Worm (Caenorhabditis elegans) whole organism, L4 larva: ENCODE results near the gene sco-1.

Experiments used
- F10B5.3 ChIP-seq: sonication (generic microtip); optimal IDR thresholded peaks from 2 replicates; lab custom pipeline; 2016; ENCODE audit warnings: mild to moderate bottlenecking, missing genetic modification characterization, missing compliant biosample characterization
- F49E8.2 ChIP-seq: sonication (generic microtip); optimal IDR thresholded peaks from 2 replicates; lab custom pipeline; 2016; ENCODE audit warnings: missing compliant biosample characterization, mild to moderate bottlenecking, missing genetic modification characterization, borderline replicate concordance
- T20F7.1 ChIP-seq: fragments of 200-800 bp; sonication (Bioruptor generic); optimal IDR thresholded peaks from 2 replicates; lab custom pipeline; 2018; ENCODE audit warnings: mild to moderate bottlenecking, missing genetic modification characterization, missing compliant biosample characterization
- Y105C5A.15 ChIP-seq: fragments of 200-800 bp; sonication (Bioruptor generic); IDR thresholded peaks from 2 replicates; pipeline ENCODE4 v1.3.6; 2022; ENCODE audit warnings: missing genetic modification characterization, missing compliant biosample characterization
- Y48G9A.11 ChIP-seq: fragments of 200-800 bp; sonication (Bioruptor generic); IDR thresholded peaks from 2 replicates; pipeline ENCODE4 v1.3.6; 2022; ENCODE audit warnings: missing genetic modification reagents, missing genetic modification characterization, missing compliant biosample characterization
- ZK337.2 ChIP-seq: fragments of 200-800 bp; sonication (Bioruptor generic); IDR thresholded peaks from 2 replicates; pipeline ENCODE4 v1.3.6; 2022; ENCODE audit warnings: missing genetic modification reagents, missing genetic modification characterization, missing compliant biosample characterization
- aha-1 ChIP-seq: fragments of 150-350 bp; peaks from one replicate; lab custom pipeline; 2014; ENCODE audit warnings: missing biosample characterization, missing genetic modification characterization
- ceh-28 ChIP-seq: fragments of 150-350 bp; optimal IDR thresholded peaks from 2 replicates; lab custom pipeline; 2014; ENCODE audit warnings: missing biosample characterization, missing genetic modification reagents, missing genetic modification characterization
- ceh-44 ChIP-seq: fragments of 200-800 bp; sonication (Bioruptor generic); IDR thresholded peaks from 2 replicates; pipeline ENCODE4 v1.3.6; 2022; ENCODE audit warnings: missing genetic modification reagents, missing genetic modification characterization, missing compliant biosample characterization
- ctbp-1 ChIP-seq: fragments of 200-800 bp; sonication (Bioruptor generic); IDR thresholded peaks from 2 replicates; pipeline ENCODE4 v1.3.6; 2022; ENCODE audit warnings: missing genetic modification reagents, missing genetic modification characterization, missing compliant biosample characterization
- dmd-6 ChIP-seq: fragments of 200-800 bp; sonication (Bioruptor generic); IDR thresholded peaks from 2 replicates; pipeline ENCODE4 v1.3.6; 2022; ENCODE audit warnings: missing genetic modification reagents, missing genetic modification characterization, missing compliant biosample characterization
- dmd-9 ChIP-seq: fragments of 200-800 bp; sonication (Bioruptor generic); IDR thresholded peaks from 2 replicates; pipeline ENCODE4 v1.3.6; 2022; ENCODE audit warnings: missing genetic modification reagents, missing genetic modification characterization, missing compliant biosample characterization
- duxl-1 ChIP-seq: sonication (generic microtip); optimal IDR thresholded peaks from 2 replicates; lab custom pipeline; 2016; ENCODE audit warnings: mild to moderate bottlenecking, missing genetic modification characterization, moderate library complexity, missing compliant biosample characterization; ENCODE audit not compliant: poor library complexity
- dve-1 ChIP-seq: sonication (generic microtip); optimal IDR thresholded peaks from 2 replicates; lab custom pipeline; 2017; ENCODE audit warnings: antibody characterized with exemption, mild to moderate bottlenecking, missing genetic modification characterization, missing compliant biosample characterization; ENCODE audit not compliant: insufficient read depth
- gei-8 ChIP-seq: fragments of 200-800 bp; sonication (Bioruptor generic); optimal IDR thresholded peaks from 2 replicates; lab custom pipeline; 2018; ENCODE audit warnings: mild to moderate bottlenecking, missing genetic modification characterization, missing compliant biosample characterization
- hlh-11 ChIP-seq: fragments of 200-800 bp; sonication (Bioruptor generic); optimal IDR thresholded peaks from 2 replicates; lab custom pipeline; 2018; ENCODE audit warnings: mild to moderate bottlenecking, missing genetic modification characterization, missing compliant biosample characterization
- lin-38 ChIP-seq: fragments of 200-800 bp; sonication (Bioruptor generic); IDR thresholded peaks from 2 replicates; pipeline ENCODE4 v1.3.6; 2022; ENCODE audit warnings: missing genetic modification reagents, missing genetic modification characterization, missing compliant biosample characterization
- madf-9 ChIP-seq: fragments of 200-800 bp; sonication (Bioruptor generic); conservative IDR thresholded peaks from 2 replicates; pipeline ENCODE4 v1.3.6; 2022; ENCODE audit warnings: missing genetic modification reagents, missing genetic modification characterization, missing compliant biosample characterization
- mdt-29 ChIP-seq: fragments of 200-800 bp; sonication (Bioruptor generic); IDR thresholded peaks from 2 replicates; pipeline ENCODE4 v1.3.6; 2022; ENCODE audit warnings: missing genetic modification reagents, missing genetic modification characterization, missing compliant biosample characterization
- mep-1 ChIP-seq: fragments of 150-350 bp; sonication (generic microtip); optimal IDR thresholded peaks from 3 replicates; lab custom pipeline; 2014; ENCODE audit warnings: missing biosample characterization, missing genetic modification characterization
- mes-2 ChIP-seq: sonication (generic microtip); optimal IDR thresholded peaks from 2 replicates; lab custom pipeline; 2016; ENCODE audit warnings: missing genotype, mild to moderate bottlenecking, missing genetic modification characterization, missing compliant biosample characterization; ENCODE audit not compliant: poor library complexity, severe bottlenecking
- mxl-2 ChIP-seq: fragments of 200-800 bp; sonication (Bioruptor generic); conservative IDR thresholded peaks from 2 replicates; pipeline ENCODE4 v1.3.6; 2022; ENCODE audit warnings: missing genetic modification reagents, missing genetic modification characterization, missing compliant biosample characterization
- nhr-111 ChIP-seq: fragments of 200-800 bp; sonication (Bioruptor generic); optimal IDR thresholded peaks from 2 replicates; lab custom pipeline; 2018; ENCODE audit warnings: mild to moderate bottlenecking, missing genetic modification characterization, missing compliant biosample characterization
- nhr-28 ChIP-seq: fragments of 150-350 bp; optimal IDR thresholded peaks from 2 replicates; lab custom pipeline; 2014; ENCODE audit warnings: missing biosample characterization, missing genetic modification characterization
- nhr-41 ChIP-seq: fragments of 200-800 bp; sonication (Bioruptor generic); IDR thresholded peaks from 2 replicates; pipeline ENCODE4 v1.3.6; 2022; ENCODE audit warnings: missing genetic modification reagents, missing genetic modification characterization, missing compliant biosample characterization
- nhr-42 ChIP-seq: fragments of 200-800 bp; sonication (Bioruptor generic); IDR thresholded peaks from 2 replicates; pipeline ENCODE4 v1.3.6; 2022; ENCODE audit warnings: missing genetic modification characterization, missing compliant biosample characterization
- nhr-76 ChIP-seq: fragments of 150-350 bp; optimal IDR thresholded peaks from 2 replicates; lab custom pipeline; 2014; ENCODE audit warnings: missing biosample characterization, missing genetic modification characterization
- pqm-1 ChIP-seq: sonication (generic microtip); optimal IDR thresholded peaks from 2 replicates; lab custom pipeline; 2017; ENCODE audit warnings: missing biosample characterization, missing genetic modification characterization
- rbr-2 ChIP-seq: sonication (generic microtip); optimal IDR thresholded peaks from 2 replicates; lab custom pipeline; 2016; ENCODE audit warnings: missing genotype, missing genetic modification characterization, missing compliant biosample characterization
- sdz-12 ChIP-seq: fragments of 200-800 bp; sonication (Bioruptor generic); optimal IDR thresholded peaks from 2 replicates; lab custom pipeline; 2018; ENCODE audit warnings: mild to moderate bottlenecking, missing genetic modification characterization, missing compliant biosample characterization
- snpc-1.2 ChIP-seq: fragments of 200-800 bp; sonication (Bioruptor generic); IDR thresholded peaks from 2 replicates; pipeline ENCODE4 v1.3.6; 2022; ENCODE audit warnings: missing genetic modification reagents, missing genetic modification characterization, missing compliant biosample characterization
- snpc-4 ChIP-seq: fragments of 150-350 bp; optimal IDR thresholded peaks from 2 replicates; lab custom pipeline; 2014; ENCODE audit warnings: missing biosample characterization, missing genetic modification characterization
- spr-1 ChIP-seq: sonication (generic microtip); optimal IDR thresholded peaks from 2 replicates; lab custom pipeline; 2016; ENCODE audit warnings: mild to moderate bottlenecking, missing genetic modification characterization, missing compliant biosample characterization
- spr-3 ChIP-seq: fragments of 200-800 bp; sonication (Bioruptor generic); optimal IDR thresholded peaks from 2 replicates; lab custom pipeline; 2018; ENCODE audit warnings: mild to moderate bottlenecking, missing genetic modification characterization, missing compliant biosample characterization
- tag-97 ChIP-seq: fragments of 200-800 bp; sonication (Bioruptor generic); IDR thresholded peaks from 2 replicates; pipeline ENCODE4 v1.3.6; 2022; ENCODE audit warnings: missing genetic modification characterization, missing compliant biosample characterization
- unc-130 ChIP-seq: sonication (generic microtip); optimal IDR thresholded peaks from 2 replicates; lab custom pipeline; 2016; ENCODE audit warnings: missing genetic modification reagents, missing genetic modification characterization, missing compliant biosample characterization
- unc-62 ChIP-seq, 3 experiments: fragments of 150-350 bp in 1 of 3; sonication (generic microtip); optimal IDR thresholded peaks in 2 of 3; peaks in 1 of 3; 1 replicate in 1 of 3; 2 replicates in 2 of 3; lab custom pipeline; 2014 to 2017; ENCODE audit warnings: missing biosample characterization in 3 of 3, missing genetic modification characterization in 3 of 3, missing genetic modification reagents in 3 of 3, missing genotype in 1 of 3
- zag-1 ChIP-seq: fragments of 150-350 bp; optimal IDR thresholded peaks from 2 replicates; lab custom pipeline; 2014; ENCODE audit warnings: missing biosample characterization, missing genetic modification characterization
- zfp-3 ChIP-seq: fragments of 200-800 bp; sonication (Bioruptor generic); conservative IDR thresholded peaks from 2 replicates; pipeline ENCODE4 v1.3.6; 2022; ENCODE audit warnings: missing genetic modification reagents, missing genetic modification characterization, missing compliant biosample characterization
- zip-2 ChIP-seq: fragments of 150-350 bp; optimal IDR thresholded peaks from 2 replicates; lab custom pipeline; 2014; ENCODE audit warnings: missing biosample characterization, missing genetic modification characterization

The sco-1 gene

ce11 chrII:4281743-4282142 lies 17.7 kb upstream of the sco-1 start, which contains the start of gene C01F1.5:
C01F1.5 (minus strand) TSS chrII:4281845.
- TF ChIP-seq unc-130 (GFP tag; lab: Kevin White, UChicago) (no peak), dve-1 (tag; lab: Kevin White, UChicago) (no peak), mep-1 (no peak), spr-3 (GFP tag; lab: Kevin White, UChicago) (no peak), T20F7.1 (no peak), unc-62 (GFP tag; optimal IDR thresholded peaks at IDR 0.05 in 1 of 2; lab: Kevin White, UChicago) (peak in 1 of 2 experiments; percentile 89), unc-62 (tag; optimal IDR thresholded peaks at IDR 0.05; lab: Kevin White, UChicago) (no peak), ceh-44 (no peak), dmd-6 (GFP tag; lab: Robert Waterston, UW) (no peak), nhr-111 (GFP tag; lab: Kevin White, UChicago) (no peak), rbr-2 (tag; lab: Kevin White, UChicago) (no peak), lin-38 (GFP tag; lab: Robert Waterston, UW) (0 out of 2 replicates have a peak, but pooled peaks have one; percentile 18), hlh-11 (tag; lab: Kevin White, UChicago) (no peak), madf-9 (GFP tag; lab: Robert Waterston, UW) (no peak), zip-2 (tag; lab: Kevin White, UChicago) (no peak), zfp-3 (GFP tag; lab: Robert Waterston, UW) (no peak), tag-97 (GFP tag; lab: Robert Waterston, UW) (no peak)

- no peak for TF ChIP-seq sdz-12
- TF ChIP-seq snpc-1.2: no peak
- TF ChIP-seq snpc-4 (tag; lab: Kevin White, UChicago): no peak
- TF ChIP-seq nhr-76 (tag; lab: Kevin White, UChicago): no peak
- no peak for TF ChIP-seq mdt-29 (GFP tag; lab: Robert Waterston, UW)
- TF ChIP-seq zip-2 (tag; lab: Kevin White, UChicago): no peak
- no peak for TF ChIP-seq Y105C5A.15 (GFP tag; lab: Robert Waterston, UW)
Observed at ce11 chrII:4284305-4285193, 14.9 kb upstream of the sco-1 start.

- TF ChIP-seq F49E8.2 (no peak), tag-97 (GFP tag; lab: Robert Waterston, UW) (no peak)
Observed at ce11 chrII:4286921-4287320, 12.5 kb upstream of the sco-1 start.

ce11 chrII:4288111-4288510 lies 11.3 kb upstream of the sco-1 start, which contains the start of gene C01F1.6:
C01F1.6 (minus strand) TSS chrII:4288211.
- TF ChIP-seq aha-1 (tag; lab: Kevin White, UChicago): peak; percentile 5
- peak in 1 of 2 experiments; percentile 86 for TF ChIP-seq unc-62 (GFP tag; optimal IDR thresholded peaks at IDR 0.05 in 1 of 2; lab: Kevin White, UChicago)
- no peak for TF ChIP-seq unc-62 (tag; optimal IDR thresholded peaks at IDR 0.05; lab: Kevin White, UChicago)
- no peak for TF ChIP-seq mxl-2

- TF ChIP-seq ceh-28 (tag; lab: Kevin White, UChicago) (no peak), zag-1 (tag; lab: Kevin White, UChicago) (no peak), nhr-42 (GFP tag; lab: Robert Waterston, UW) (no peak), ctbp-1 (GFP tag; lab: Robert Waterston, UW) (no peak), Y48G9A.11 (GFP tag; lab: Robert Waterston, UW) (no peak), dmd-9 (GFP tag; lab: Robert Waterston, UW) (no peak), mes-2 (tag; lab: Kevin White, UChicago) (no peak), tag-97 (GFP tag; lab: Robert Waterston, UW) (no peak), nhr-41 (no peak), F10B5.3 (tag; lab: Kevin White, UChicago) (no peak), unc-62 (GFP tag; optimal IDR thresholded peaks at IDR 0.05 in 1 of 2; lab: Kevin White, UChicago) (peak in 1 of 2 experiments; percentile 27), unc-62 (tag; optimal IDR thresholded peaks at IDR 0.05; lab: Kevin White, UChicago) (no peak), Y105C5A.15 (GFP tag; lab: Robert Waterston, UW) (no peak), hlh-11 (tag; lab: Kevin White, UChicago) (no peak), ZK337.2 (GFP tag; lab: Robert Waterston, UW) (no peak), pqm-1 (tag; lab: Kevin White, UChicago) (peak; percentile 5), nhr-28 (tag; lab: Kevin White, UChicago) (peak; percentile 4), spr-1 (tag; lab: Kevin White, UChicago) (no peak), duxl-1 (tag; lab: Kevin White, UChicago) (no peak), spr-3 (GFP tag; lab: Kevin White, UChicago) (no peak), gei-8 (GFP tag; lab: Kevin White, UChicago) (no peak)
Observed at ce11 chrII:4288572-4288971, 10.9 kb upstream of the sco-1 start.
